Fruit fly (Drosophila melanogaster) whole organism, embryonic: ENCODE measurements around the gene CCT3.
A peak's percentile ranks its signal among the peaks of the same experiment; 100 is the strongest.

Source experiments
- Atf-2 ChIP-seq: fragments of 200-800 bp; sonication (Bioruptor generic); optimal IDR thresholded peaks from 2 replicates; lab custom pipeline; 2016; ENCODE audit warnings: missing biosample characterization, missing genetic modification characterization
- CG10366 ChIP-seq: fragments of 200-800 bp; sonication (Bioruptor generic); IDR thresholded peaks from 2 replicates; pipeline ENCODE4 v1.3.6; 2022; ENCODE audit warnings: missing biosample characterization, missing genetic modification characterization
- CG10543 ChIP-seq: fragments of 200-800 bp; sonication (Bioruptor generic); optimal IDR thresholded peaks from 3 replicates; lab custom pipeline; 2017; ENCODE audit warnings: missing biosample characterization, mild to moderate bottlenecking, missing genetic modification characterization, moderate library complexity
- CG11085 ChIP-seq: fragments of 200-800 bp; sonication (Bioruptor generic); IDR thresholded peaks from 2 replicates; pipeline ENCODE4 v1.3.6; 2022; ENCODE audit warnings: missing biosample characterization, missing genetic modification characterization
- CG11696 ChIP-seq: fragments of 200-800 bp; sonication (Bioruptor generic); IDR thresholded peaks from 2 replicates; pipeline ENCODE4 v1.3.6; 2022; ENCODE audit warnings: missing biosample characterization, missing genetic modification characterization
- CG1233 ChIP-seq: fragments of 200-800 bp; sonication (Bioruptor generic); optimal IDR thresholded peaks from 4 replicates; lab custom pipeline; 2018; ENCODE audit warnings: missing biosample characterization, mild to moderate bottlenecking, missing genetic modification characterization
- CG13775 ChIP-seq: fragments of 200-800 bp; sonication (Bioruptor generic); optimal IDR thresholded peaks from 3 replicates; lab custom pipeline; 2017; ENCODE audit warnings: missing biosample characterization, mild to moderate bottlenecking, missing genetic modification characterization
- CG17802 ChIP-seq: fragments of 200-800 bp; sonication (Bioruptor generic); optimal IDR thresholded peaks from 2 replicates; lab custom pipeline; 2018; ENCODE audit warnings: missing biosample characterization, mild to moderate bottlenecking, missing genetic modification characterization, moderate library complexity
- CG17829 ChIP-seq: fragments of 200-800 bp; optimal IDR thresholded peaks from 2 replicates; lab custom pipeline; 2019; ENCODE audit warnings: missing biosample characterization, mild to moderate bottlenecking, missing genetic modification characterization, moderate library complexity
- CG2116 ChIP-seq: fragments of 200-800 bp; sonication (Bioruptor generic); optimal IDR thresholded peaks from 3 replicates; lab custom pipeline; 2018; ENCODE audit warnings: missing biosample characterization, mild to moderate bottlenecking, missing genetic modification characterization
- CG2889 ChIP-seq: fragments of 200-800 bp; sonication (Bioruptor generic); IDR thresholded peaks from 3 replicates; pipeline ENCODE4 v1.3.6; 2022; ENCODE audit warnings: missing biosample characterization, missing genetic modification characterization
- CG3281 ChIP-seq: fragments of 200-800 bp; sonication (Bioruptor generic); optimal IDR thresholded peaks from 3 replicates; lab custom pipeline; 2017; ENCODE audit warnings: missing biosample characterization, mild to moderate bottlenecking, missing genetic modification characterization
- CG33557 ChIP-seq: fragments of 200-800 bp; sonication (Bioruptor generic); optimal IDR thresholded peaks from 2 replicates; lab custom pipeline; 2019; ENCODE audit warnings: missing biosample characterization, mild to moderate bottlenecking, missing genetic modification characterization, moderate library complexity
- CG4730 ChIP-seq: fragments of 200-800 bp; sonication (Bioruptor generic); IDR thresholded peaks from 2 replicates; pipeline ENCODE4 v1.3.6; 2022; ENCODE audit warnings: missing biosample characterization, missing genetic modification characterization
- CG4854 ChIP-seq: fragments of 200-800 bp; sonication (Bioruptor generic); optimal IDR thresholded peaks from 2 replicates; lab custom pipeline; 2016; ENCODE audit warnings: missing biosample characterization, missing genetic modification characterization, inconsistent platforms
- CG5953 ChIP-seq: fragments of 200-800 bp; sonication (Bioruptor generic); IDR thresholded peaks from 2 replicates; pipeline ENCODE4 v1.3.6; 2022; ENCODE audit warnings: missing biosample characterization, missing genetic modification characterization
- CG6654 ChIP-seq: fragments of 200-800 bp; sonication (Bioruptor generic); optimal IDR thresholded peaks from 2 replicates; lab custom pipeline; 2017; ENCODE audit warnings: missing biosample characterization, mild to moderate bottlenecking, missing genetic modification characterization
- CG7987 ChIP-seq: fragments of 200-800 bp; sonication (Bioruptor generic); optimal IDR thresholded peaks from 2 replicates; lab custom pipeline; 2018; ENCODE audit warnings: missing biosample characterization, mild to moderate bottlenecking, missing genetic modification characterization, moderate library complexity
- CG8089 ChIP-seq: fragments of 200-800 bp; sonication (Bioruptor generic); optimal IDR thresholded peaks from 3 replicates; lab custom pipeline; 2016; ENCODE audit warnings: missing biosample characterization, missing genetic modification characterization
- CG8478 ChIP-seq: fragments of >200 bp; optimal IDR thresholded peaks from 2 replicates; lab custom pipeline; 2018
- Gsc ChIP-seq: fragments of 200-800 bp; sonication (Bioruptor generic); IDR thresholded peaks from 2 replicates; pipeline ENCODE4 v1.3.6; 2022; ENCODE audit warnings: missing biosample characterization, missing genetic modification characterization
- H15 ChIP-seq: fragments of 200-800 bp; sonication (Bioruptor generic); IDR thresholded peaks from 3 replicates; pipeline ENCODE4 v1.3.6; 2022; ENCODE audit warnings: missing biosample characterization, missing genetic modification characterization
- Hey ChIP-seq: fragments of 200-800 bp; sonication (Bioruptor generic); optimal IDR thresholded peaks from 3 replicates; lab custom pipeline; 2018; ENCODE audit warnings: missing biosample characterization, mild to moderate bottlenecking, missing genetic modification characterization
- Hsf ChIP-seq: fragments of 200-800 bp; sonication (Bioruptor generic); optimal IDR thresholded peaks from 3 replicates; lab custom pipeline; 2016; ENCODE audit warnings: missing biosample characterization, missing genetic modification characterization
- Kr ChIP-seq: fragments of 200-800 bp; sonication (Bioruptor generic); optimal IDR thresholded peaks from 2 replicates; lab custom pipeline; 2017; ENCODE audit warnings: missing biosample characterization, mild to moderate bottlenecking, missing genetic modification characterization
- Mrtf ChIP-seq: fragments of 200-800 bp; sonication (Bioruptor generic); IDR thresholded peaks from 3 replicates; pipeline ENCODE4 v1.3.6; 2022; ENCODE audit warnings: missing biosample characterization, missing genetic modification characterization
- Ravus ChIP-seq: fragments of 200-800 bp; sonication (Bioruptor generic); IDR thresholded peaks from 2 replicates; pipeline ENCODE4 v1.3.6; 2022; ENCODE audit warnings: missing biosample characterization, missing genetic modification characterization
- Rfx ChIP-seq: fragments of 200-800 bp; sonication (Bioruptor generic); IDR thresholded peaks from 2 replicates; pipeline ENCODE4 v1.3.6; 2022; ENCODE audit warnings: missing biosample characterization, missing genetic modification characterization
- Sox102F ChIP-seq: fragments of 200-800 bp; sonication (Bioruptor generic); optimal IDR thresholded peaks from 2 replicates; lab custom pipeline; 2018; ENCODE audit warnings: missing biosample characterization, mild to moderate bottlenecking, missing genetic modification characterization, moderate library complexity
- Xrp1 ChIP-seq: fragments of 200-800 bp; sonication (Bioruptor generic); IDR thresholded peaks from 2 replicates; pipeline ENCODE4 v1.3.6; 2022; ENCODE audit warnings: missing biosample characterization, missing genetic modification characterization
- amos ChIP-seq: fragments of 200-800 bp; sonication (Bioruptor generic); IDR thresholded peaks from 2 replicates; pipeline ENCODE4 v1.3.6; 2022; ENCODE audit warnings: missing biosample characterization, missing genetic modification characterization; ENCODE audit not compliant: partially characterized antibody
- bab2 ChIP-seq: fragments of 200-800 bp; sonication (Bioruptor generic); optimal IDR thresholded peaks from 2 replicates; lab custom pipeline; 2016; ENCODE audit warnings: missing biosample characterization, missing genetic modification characterization
- bsh ChIP-seq, 2 experiments: fragments of 200-800 bp; sonication (Bioruptor generic); optimal IDR thresholded peaks; 2 replicates each; lab custom pipeline; 2017 to 2018; ENCODE audit warnings: mild to moderate bottlenecking in 2 of 2, missing biosample characterization in 2 of 2, missing genetic modification characterization in 2 of 2, moderate library complexity in 1 of 2
- disco-r ChIP-seq: fragments of 200-800 bp; sonication (Bioruptor generic); optimal IDR thresholded peaks from 2 replicates; lab custom pipeline; 2016; ENCODE audit warnings: missing biosample characterization, missing genetic modification characterization
- dpn ChIP-seq, 2 experiments: fragments of 200-800 bp; sonication (Bioruptor generic); optimal IDR thresholded peaks; 3 replicates each; lab custom pipeline; 2016; ENCODE audit warnings: missing biosample characterization in 2 of 2, missing genetic modification characterization in 2 of 2
- fd3F ChIP-seq: fragments of 200-800 bp; sonication (Bioruptor generic); optimal IDR thresholded peaks from 2 replicates; lab custom pipeline; 2018; ENCODE audit warnings: missing biosample characterization, mild to moderate bottlenecking, missing genetic modification characterization, moderate library complexity
- fu2 ChIP-seq: fragments of 200-800 bp; sonication (Bioruptor generic); optimal IDR thresholded peaks from 2 replicates; lab custom pipeline; 2016; ENCODE audit warnings: missing biosample characterization, missing genetic modification characterization
- gfzf ChIP-seq: fragments of 200-800 bp; sonication (Bioruptor generic); optimal IDR thresholded peaks from 2 replicates; lab custom pipeline; 2016; ENCODE audit warnings: missing biosample characterization, mild to moderate bottlenecking, missing genetic modification characterization, moderate library complexity
- gsb ChIP-seq: fragments of 200-800 bp; sonication (Bioruptor generic); IDR thresholded peaks from 2 replicates; pipeline ENCODE4 v1.3.6; 2022; ENCODE audit warnings: missing biosample characterization, missing genetic modification characterization
- hth ChIP-seq: fragments of >200 bp; optimal IDR thresholded peaks from 2 replicates; lab custom pipeline; 2017; ENCODE audit warnings: inconsistent platforms
- mam ChIP-seq: fragments of 200-800 bp; sonication (Bioruptor generic); optimal IDR thresholded peaks from 3 replicates; lab custom pipeline; 2016; ENCODE audit warnings: missing biosample characterization, missing genetic modification characterization
- mld ChIP-seq: fragments of 200-800 bp; sonication (Bioruptor generic); IDR thresholded peaks from 3 replicates; pipeline ENCODE4 v1.3.6; 2022; ENCODE audit warnings: missing biosample characterization, missing genetic modification characterization; ENCODE audit not compliant: partially characterized antibody
- odd ChIP-seq: fragments of 200-800 bp; sonication (Bioruptor generic); optimal IDR thresholded peaks from 2 replicates; lab custom pipeline; 2017; ENCODE audit warnings: missing biosample characterization, mild to moderate bottlenecking, missing genetic modification characterization
- pita ChIP-seq: fragments of 200-800 bp; sonication (Bioruptor generic); optimal IDR thresholded peaks from 2 replicates; lab custom pipeline; 2017; ENCODE audit warnings: missing biosample characterization, mild to moderate bottlenecking, missing genetic modification characterization
- pnt ChIP-seq: fragments of 200-800 bp; sonication (Bioruptor generic); optimal IDR thresholded peaks from 3 replicates; lab custom pipeline; 2016; ENCODE audit warnings: missing biosample characterization, missing genetic modification characterization
- ranshi ChIP-seq: fragments of 200-800 bp; sonication (Bioruptor generic); IDR thresholded peaks from 2 replicates; pipeline ENCODE4 v1.3.6; 2022; ENCODE audit warnings: missing biosample characterization, missing genetic modification characterization
- rib ChIP-seq: fragments of 200-800 bp; sonication (Bioruptor generic); IDR thresholded peaks from 2 replicates; pipeline ENCODE4 v1.3.6; 2022; ENCODE audit warnings: missing biosample characterization, missing genetic modification characterization
- sens ChIP-seq: fragments of 200-800 bp; sonication (Bioruptor generic); peaks from one replicate; lab custom pipeline; 2016; ENCODE audit warnings: missing biosample characterization, missing genetic modification characterization
- sna ChIP-seq: fragments of 200-800 bp; sonication (Bioruptor generic); IDR thresholded peaks from 2 replicates; pipeline ENCODE4 v1.3.6; 2022; ENCODE audit warnings: missing biosample characterization, missing genetic modification characterization; ENCODE audit not compliant: partially characterized antibody
- so ChIP-seq: fragments of 200-800 bp; sonication (Bioruptor generic); IDR thresholded peaks from 3 replicates; pipeline ENCODE4 v1.3.6; 2022; ENCODE audit warnings: missing biosample characterization, missing genetic modification characterization
- tgo ChIP-seq: fragments of 200-800 bp; sonication (Bioruptor generic); IDR thresholded peaks from 3 replicates; pipeline ENCODE4 v1.3.6; 2022; ENCODE audit warnings: missing biosample characterization, missing genetic modification characterization
- unpg ChIP-seq: fragments of 200-800 bp; sonication (Bioruptor generic); optimal IDR thresholded peaks from 3 replicates; lab custom pipeline; 2018; ENCODE audit warnings: missing biosample characterization, mild to moderate bottlenecking, missing genetic modification characterization, moderate library complexity
- wek ChIP-seq: fragments of 200-800 bp; sonication (Bioruptor generic); optimal IDR thresholded peaks from 3 replicates; lab custom pipeline; 2018; ENCODE audit warnings: missing biosample characterization, mild to moderate bottlenecking, missing genetic modification characterization, moderate library complexity

CCT3 gene

DNA sequence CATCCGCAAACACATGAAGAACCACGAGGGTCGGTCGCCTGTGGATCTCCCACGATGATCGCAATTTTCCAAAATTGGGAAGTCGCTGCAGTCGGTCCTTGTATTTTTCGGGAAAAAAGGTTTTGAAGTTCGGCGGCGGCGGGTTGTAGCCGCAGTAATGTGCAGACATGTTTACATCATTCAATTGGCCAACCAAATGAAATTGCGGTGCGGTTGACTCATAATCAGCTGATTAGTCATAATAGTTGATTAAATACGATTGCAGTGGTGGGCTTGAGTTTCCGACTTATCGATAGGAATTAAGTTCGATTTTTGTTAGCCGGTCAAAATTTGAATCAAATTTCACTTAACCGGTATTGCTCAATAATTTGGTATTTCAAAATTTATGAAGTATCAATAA is 4.7 kb downstream of the CCT3 start, which contains the start of gene CG14907 (continued):
- no peak for TF ChIP-seq unpg (GFP tag; lab: Kevin White, UChicago)
- TF ChIP-seq CG1233 (GFP tag; lab: Kevin White, UChicago), result no peak
- TF ChIP-seq disco-r (GFP tag; lab: Kevin White, UChicago), result no peak
- no peak for TF ChIP-seq gfzf
- TF ChIP-seq CG5953 (GFP tag; lab: Robert Waterston, UW), result no peak
- TF ChIP-seq dpn (GFP tag; optimal IDR thresholded peaks at IDR 0.05; lab: Kevin White, UChicago), result no peak
- no peak for TF ChIP-seq CG8089
- TF ChIP-seq CG7987, result no peak
- TF ChIP-seq CG4730 (GFP tag; lab: Robert Waterston, UW), result no peak
- TF ChIP-seq Atf-2 (GFP tag; lab: Kevin White, UChicago), result no peak
- TF ChIP-seq Sox102F (GFP tag; lab: Kevin White, UChicago), result no peak
- TF ChIP-seq Kr, result no peak
- TF ChIP-seq CG3281 (GFP tag; lab: Kevin White, UChicago), result peak; percentile 8
- no peak for TF ChIP-seq CG11085
- TF ChIP-seq Rfx (GFP tag; lab: Robert Waterston, UW), result peak; percentile 25; the same call in 1 of the 2 replicates
- no peak for TF ChIP-seq bab2 (GFP tag; lab: Kevin White, UChicago)
- TF ChIP-seq CG17802 (tag; lab: Kevin White, UChicago), result peak; percentile 32
- no peak for TF ChIP-seq hth (lab: Kevin White, UChicago)
- no peak for TF ChIP-seq CG33557 (GFP tag; lab: Kevin White, UChicago)
- peak; percentile 67 for TF ChIP-seq sens (GFP tag; lab: Kevin White, UChicago)
- no peak for TF ChIP-seq tgo
- no peak for TF ChIP-seq Hsf (GFP tag; lab: Kevin White, UChicago)
- TF ChIP-seq ranshi (GFP tag; lab: Robert Waterston, UW), result no peak
- no peak for TF ChIP-seq gsb (GFP tag; lab: Robert Waterston, UW)
- TF ChIP-seq CG2889 (GFP tag; lab: Robert Waterston, UW), result no peak
- no peak for TF ChIP-seq mam (GFP tag; lab: Kevin White, UChicago)
- no peak for TF ChIP-seq CG11696 (GFP tag; lab: Robert Waterston, UW)
- TF ChIP-seq wek (GFP tag; lab: Kevin White, UChicago), result no peak
- TF ChIP-seq Ravus, result no peak
- no peak for TF ChIP-seq CG10366 (GFP tag; lab: Robert Waterston, UW)
- TF ChIP-seq CG10543, result no peak
- no peak for TF ChIP-seq odd (GFP tag; lab: Kevin White, UChicago)
- TF ChIP-seq mld (GFP tag; lab: Robert Waterston, UW), result peak; percentile 44; the same call in 1 of the 3 replicates
- no peak for TF ChIP-seq rib
- TF ChIP-seq CG8478, result no peak
- TF ChIP-seq amos, result peak; percentile 63; the same call in 1 of the 2 replicates
- TF ChIP-seq Xrp1, result no peak
- TF ChIP-seq fu2 (GFP tag; lab: Kevin White, UChicago), result no peak
- TF ChIP-seq Hey, result no peak
- no peak for TF ChIP-seq CG17829
- TF ChIP-seq pnt, result no peak
- TF ChIP-seq Mrtf (GFP tag; lab: Robert Waterston, UW), result no peak
- TF ChIP-seq Gsc (GFP tag; lab: Robert Waterston, UW), result no peak
- peak; percentile 96 for TF ChIP-seq CG2116 (GFP tag; lab: Kevin White, UChicago)
- no peak for TF ChIP-seq CG6654 (GFP tag; lab: Kevin White, UChicago)
- no peak for TF ChIP-seq so
- no peak for TF ChIP-seq pita (GFP tag; lab: Kevin White, UChicago)
- TF ChIP-seq CG4854 (GFP tag; lab: Kevin White, UChicago), result no peak
- peak; percentile 75 for TF ChIP-seq sna (GFP tag; lab: Robert Waterston, UW)
- no peak for TF ChIP-seq H15 (GFP tag; lab: Robert Waterston, UW)
- TF ChIP-seq bsh (GFP tag; optimal IDR thresholded peaks at IDR 0.05; lab: Kevin White, UChicago), result no peak
- TF ChIP-seq fd3F, result no peak
- TF ChIP-seq CG13775 (GFP tag; lab: Kevin White, UChicago), result no peak
